Fruit fly (Drosophila melanogaster) whole organism, embryonic: ENCODE results near the gene Irk1.
A peak's percentile ranks its signal among the peaks of the same experiment; 100 is the strongest.

Source experiments
- CG11456 ChIP-seq: fragments of 200-800 bp; sonication (Bioruptor generic); IDR thresholded peaks from 3 replicates; pipeline ENCODE4 v1.3.6; 2022; ENCODE audit warnings: missing biosample characterization, missing genetic modification characterization
- CG11504 ChIP-seq: fragments of 200-800 bp; sonication (Bioruptor generic); optimal IDR thresholded peaks from 3 replicates; lab custom pipeline; 2019; ENCODE audit warnings: missing biosample characterization, mild to moderate bottlenecking, missing genetic modification characterization, moderate library complexity
- CG12659 ChIP-seq: fragments of 200-800 bp; sonication (Bioruptor generic); optimal IDR thresholded peaks from 3 replicates; lab custom pipeline; 2017; ENCODE audit warnings: mild to moderate bottlenecking, missing biosample characterization, missing genetic modification reagents, missing genetic modification characterization
- CG12769 ChIP-seq: fragments of 200-800 bp; sonication (Bioruptor generic); optimal IDR thresholded peaks from 2 replicates; lab custom pipeline; 2019; ENCODE audit warnings: missing biosample characterization, mild to moderate bottlenecking, missing genetic modification characterization, moderate library complexity
- CG13287 ChIP-seq: fragments of 200-800 bp; sonication (Bioruptor generic); IDR thresholded peaks from 2 replicates; pipeline ENCODE4 v1.3.6; 2022; ENCODE audit warnings: missing biosample characterization, missing genetic modification characterization; ENCODE audit not compliant: partially characterized antibody
- CG15073 ChIP-seq: fragments of 200-800 bp; sonication (Bioruptor generic); optimal IDR thresholded peaks from 2 replicates; lab custom pipeline; 2016; ENCODE audit warnings: missing biosample characterization, missing genetic modification characterization
- CG1603 ChIP-seq: fragments of 200-800 bp; sonication (Bioruptor generic); optimal IDR thresholded peaks from 2 replicates; lab custom pipeline; 2019; ENCODE audit warnings: missing biosample characterization, mild to moderate bottlenecking, missing genetic modification characterization, moderate library complexity
- CG18011 ChIP-seq: fragments of 200-800 bp; sonication (Bioruptor generic); optimal IDR thresholded peaks from 2 replicates; lab custom pipeline; 2017; ENCODE audit warnings: missing biosample characterization, missing genetic modification characterization, mild to moderate bottlenecking, moderate library complexity, missing genotype
- CG34376 ChIP-seq: fragments of 200-800 bp; sonication (Bioruptor generic); optimal IDR thresholded peaks from 2 replicates; lab custom pipeline; 2018; ENCODE audit warnings: missing biosample characterization, mild to moderate bottlenecking, missing genetic modification characterization
- CG3838 ChIP-seq: fragments of 200-800 bp; sonication (Bioruptor generic); optimal IDR thresholded peaks from 3 replicates; lab custom pipeline; 2016; ENCODE audit warnings: missing biosample characterization, missing genetic modification characterization
- CG5180 ChIP-seq: fragments of 200-800 bp; sonication (Bioruptor generic); optimal IDR thresholded peaks from 3 replicates; lab custom pipeline; 2017; ENCODE audit warnings: missing biosample characterization, missing genetic modification characterization, mild to moderate bottlenecking, moderate library complexity, missing genetic modification reagents
- CG6272 ChIP-seq: fragments of 200-800 bp; sonication (Bioruptor generic); IDR thresholded peaks from 2 replicates; pipeline ENCODE4 v1.3.6; 2022; ENCODE audit warnings: missing biosample characterization, missing genetic modification characterization
- CG9817 ChIP-seq: fragments of 200-800 bp; sonication (Bioruptor generic); optimal IDR thresholded peaks from 2 replicates; lab custom pipeline; 2018; ENCODE audit warnings: missing biosample characterization, mild to moderate bottlenecking, missing genetic modification characterization, moderate library complexity
- CTCF ChIP-seq: fragments of 200-800 bp; sonication (Bioruptor generic); optimal IDR thresholded peaks from 2 replicates; lab custom pipeline; 2017; ENCODE audit warnings: missing biosample characterization, mild to moderate bottlenecking, missing genetic modification characterization, moderate library complexity
- Chrac-16 ChIP-seq: fragments of 200-800 bp; sonication (Bioruptor generic); optimal IDR thresholded peaks from 3 replicates; lab custom pipeline; 2016; ENCODE audit warnings: missing biosample characterization, missing genetic modification characterization
- Hey ChIP-seq: fragments of 200-800 bp; sonication (Bioruptor generic); optimal IDR thresholded peaks from 3 replicates; lab custom pipeline; 2018; ENCODE audit warnings: missing biosample characterization, mild to moderate bottlenecking, missing genetic modification characterization
- MESR4 ChIP-seq: fragments of 200-800 bp; sonication (Bioruptor generic); optimal IDR thresholded peaks from 2 replicates; lab custom pipeline; 2018; ENCODE audit warnings: missing biosample characterization, mild to moderate bottlenecking, missing genetic modification characterization, moderate library complexity
- NC2β ChIP-seq: fragments of 200-800 bp; sonication (Bioruptor generic); optimal IDR thresholded peaks from 2 replicates; lab custom pipeline; 2016; ENCODE audit warnings: missing biosample characterization, missing genetic modification characterization
- Oaz ChIP-seq: fragments of 200-800 bp; sonication (Bioruptor generic); IDR thresholded peaks from 2 replicates; pipeline ENCODE4 v1.3.6; 2022; ENCODE audit warnings: missing biosample characterization, missing genetic modification characterization
- Sry-δ ChIP-seq: fragments of 200-800 bp; sonication (Bioruptor generic); optimal IDR thresholded peaks from 2 replicates; lab custom pipeline; 2016; ENCODE audit warnings: missing biosample characterization, missing genetic modification characterization
- Stat92E ChIP-seq, 3 experiments: fragments of >200 bp in 2 of 3; fragments of 200-800 bp in 1 of 3; sonication (Bioruptor generic) in 1 of 3; optimal IDR thresholded peaks; 2 replicates each; lab custom pipeline; 2017 to 2019; ENCODE audit warnings: missing biosample characterization in 3 of 3, missing genetic modification characterization in 3 of 3, mild to moderate bottlenecking in 1 of 3, moderate library complexity in 1 of 3
- Xbp1 ChIP-seq: fragments of 200-800 bp; sonication (Bioruptor generic); optimal IDR thresholded peaks from 3 replicates; lab custom pipeline; 2016; ENCODE audit warnings: missing biosample characterization, mild to moderate bottlenecking, missing genetic modification characterization
- al ChIP-seq: fragments of 200-800 bp; sonication (Bioruptor generic); IDR thresholded peaks from 2 replicates; pipeline ENCODE4 v1.3.6; 2022; ENCODE audit warnings: missing biosample characterization, missing genetic modification characterization
- bbx ChIP-seq: fragments of 200-800 bp; sonication (Bioruptor generic); IDR thresholded peaks from 2 replicates; pipeline ENCODE4 v1.3.6; 2022; ENCODE audit warnings: missing biosample characterization, missing genetic modification characterization; ENCODE audit not compliant: partially characterized antibody
- chm ChIP-seq: fragments of 200-800 bp; sonication (Bioruptor generic); IDR thresholded peaks from 2 replicates; pipeline ENCODE4 v1.3.6; 2022; ENCODE audit warnings: missing biosample characterization, missing genetic modification characterization
- cwo ChIP-seq: fragments of 200-800 bp; sonication (Bioruptor generic); optimal IDR thresholded peaks from 3 replicates; lab custom pipeline; 2017; ENCODE audit warnings: missing biosample characterization, missing genetic modification characterization, mild to moderate bottlenecking, moderate library complexity, missing genetic modification reagents
- dan ChIP-seq: fragments of 200-800 bp; sonication (Bioruptor generic); IDR thresholded peaks from 2 replicates; pipeline ENCODE4 v1.3.6; 2022; ENCODE audit warnings: missing biosample characterization, missing genetic modification characterization
- ems ChIP-seq: fragments of 200-800 bp; sonication (Bioruptor generic); optimal IDR thresholded peaks from 3 replicates; lab custom pipeline; 2016; ENCODE audit warnings: missing biosample characterization, missing genetic modification characterization
- en ChIP-seq: fragments of 200-800 bp; sonication (Bioruptor generic); optimal IDR thresholded peaks from 2 replicates; lab custom pipeline; 2016; ENCODE audit warnings: missing biosample characterization, missing genetic modification characterization
- exex ChIP-seq: fragments of 200-800 bp; sonication (Bioruptor generic); optimal IDR thresholded peaks from 4 replicates; lab custom pipeline; 2018; ENCODE audit warnings: missing biosample characterization, mild to moderate bottlenecking, missing genetic modification characterization, moderate library complexity
- ftz-f1 ChIP-seq: fragments of 200-800 bp; sonication (Bioruptor generic); optimal IDR thresholded peaks from 2 replicates; lab custom pipeline; 2016; ENCODE audit warnings: missing biosample characterization, missing genetic modification characterization
- gfzf ChIP-seq: fragments of 200-800 bp; sonication (Bioruptor generic); optimal IDR thresholded peaks from 2 replicates; lab custom pipeline; 2016; ENCODE audit warnings: missing biosample characterization, mild to moderate bottlenecking, missing genetic modification characterization, moderate library complexity
- grn ChIP-seq: fragments of 200-800 bp; sonication (Bioruptor generic); optimal IDR thresholded peaks from 3 replicates; lab custom pipeline; 2017; ENCODE audit warnings: missing biosample characterization, missing genetic modification characterization
- lab ChIP-seq: fragments of 200-800 bp; sonication (Bioruptor generic); optimal IDR thresholded peaks from 3 replicates; lab custom pipeline; 2017; ENCODE audit warnings: missing biosample characterization, missing genetic modification characterization, mild to moderate bottlenecking, moderate library complexity, missing genetic modification reagents
- lbe ChIP-seq: fragments of 200-800 bp; sonication (Bioruptor generic); optimal IDR thresholded peaks from 2 replicates; lab custom pipeline; 2016; ENCODE audit warnings: missing biosample characterization, mild to moderate bottlenecking, missing genetic modification characterization
- mirr ChIP-seq: fragments of 200-800 bp; sonication (Bioruptor generic); optimal IDR thresholded peaks from 3 replicates; lab custom pipeline; 2018; ENCODE audit warnings: missing biosample characterization, mild to moderate bottlenecking, missing genetic modification characterization
- mld ChIP-seq: fragments of 200-800 bp; sonication (Bioruptor generic); IDR thresholded peaks from 3 replicates; pipeline ENCODE4 v1.3.6; 2022; ENCODE audit warnings: missing biosample characterization, missing genetic modification characterization; ENCODE audit not compliant: partially characterized antibody
- nmo ChIP-seq: fragments of 200-800 bp; sonication (Bioruptor generic); optimal IDR thresholded peaks from 2 replicates; lab custom pipeline; 2018; ENCODE audit warnings: missing biosample characterization, mild to moderate bottlenecking, missing genetic modification characterization, moderate library complexity
- pan ChIP-seq, 4 experiments: fragments of >200 bp in 3 of 4; fragments of 200-800 bp in 1 of 4; sonication (Bioruptor generic) in 1 of 4; optimal IDR thresholded peaks in 3 of 4; IDR thresholded peaks in 1 of 4; 2 replicates each; pipeline versions ENCODE4 v1.3.6 to Lab custom; 2017 to 2022; ENCODE audit warnings: missing biosample characterization in 2 of 4, missing genetic modification characterization in 2 of 4, mixed read lengths in 1 of 4
- pzg ChIP-seq: fragments of 200-800 bp; sonication (Bioruptor generic); optimal IDR thresholded peaks from 3 replicates; lab custom pipeline; 2018; ENCODE audit warnings: missing biosample characterization, mild to moderate bottlenecking, missing genetic modification characterization, moderate library complexity
- row ChIP-seq: fragments of 200-800 bp; sonication (Bioruptor generic); IDR thresholded peaks from 3 replicates; pipeline ENCODE4 v1.3.6; 2022; ENCODE audit warnings: missing biosample characterization, missing genetic modification characterization
- sd ChIP-seq: fragments of 200-800 bp; sonication (Bioruptor generic); optimal IDR thresholded peaks from 3 replicates; lab custom pipeline; 2018; ENCODE audit warnings: missing biosample characterization, mild to moderate bottlenecking, missing genetic modification characterization, moderate library complexity
- sens ChIP-seq: fragments of 200-800 bp; sonication (Bioruptor generic); peaks from one replicate; lab custom pipeline; 2016; ENCODE audit warnings: missing biosample characterization, missing genetic modification characterization
- sens-2 ChIP-seq: fragments of 200-800 bp; sonication (Bioruptor generic); IDR thresholded peaks from 2 replicates; pipeline ENCODE4 v1.3.6; 2022; ENCODE audit warnings: missing biosample characterization, missing genetic modification characterization
- sna ChIP-seq: fragments of 200-800 bp; sonication (Bioruptor generic); IDR thresholded peaks from 2 replicates; pipeline ENCODE4 v1.3.6; 2022; ENCODE audit warnings: missing biosample characterization, missing genetic modification characterization; ENCODE audit not compliant: partially characterized antibody
- sug ChIP-seq: fragments of 200-800 bp; optimal IDR thresholded peaks from 2 replicates; lab custom pipeline; 2019; ENCODE audit warnings: missing biosample characterization, mild to moderate bottlenecking, missing genetic modification characterization, moderate library complexity

The Irk1 gene

dm6 chr3R:23212764-23213163 lies 44.6 kb downstream of the Irk1 start:
- TF ChIP-seq CG34376 (peak; percentile 60), sens (GFP tag; lab: Kevin White, UChicago) (peak; percentile 34), ftz-f1 (peak; percentile 24), lab (GFP tag; lab: Kevin White, UChicago) (peak; percentile 24), Xbp1 (GFP tag; lab: Kevin White, UChicago) (no peak), CG15073 (GFP tag; lab: Kevin White, UChicago) (no peak), CG3838 (no peak), sug (tag; lab: Kevin White, UChicago) (peak; percentile 86), exex (peak; percentile 68), pan (optimal IDR thresholded peaks at IDR 0.05; lab: Kevin White, UChicago) (no peak), pan (GFP tag; optimal IDR thresholded peaks at IDR 0.05 in 1 of 2, IDR thresholded peaks at IDR 0.05 in 1 of 2) (peak in 1 of 2 experiments; percentile 11), Hey (tag; lab: Kevin White, UChicago) (peak; percentile 99), cwo (GFP tag; lab: Kevin White, UChicago) (peak; percentile 84), CG9817 (peak; percentile 12), mirr (GFP tag; lab: Kevin White, UChicago) (peak; percentile 28), CG5180 (GFP tag; lab: Kevin White, UChicago) (peak; percentile 31), ems (GFP tag; lab: Kevin White, UChicago) (no peak), sd (peak; percentile 37)

- TF ChIP-seq sens-2 (GFP tag; lab: Robert Waterston, UW) (no peak), chm (GFP tag; lab: Robert Waterston, UW) (no peak; the same call in 1 of the 2 replicates), al (GFP tag; lab: Robert Waterston, UW) (no peak), CG12769 (tag; lab: Kevin White, UChicago) (peak; percentile 23), dan (GFP tag; lab: Robert Waterston, UW) (no peak), nmo (GFP tag; lab: Kevin White, UChicago) (peak; percentile 9), Chrac-16 (GFP tag; lab: Kevin White, UChicago) (no peak), sd (peak; percentile 81), sna (GFP tag; lab: Robert Waterston, UW) (peak; percentile 35; the same call in 1 of the 2 replicates), CG6272 (GFP tag; lab: Robert Waterston, UW) (no peak), CG5180 (GFP tag; lab: Kevin White, UChicago) (peak; percentile 51), mld (GFP tag; lab: Robert Waterston, UW) (no peak), MESR4 (GFP tag; lab: Kevin White, UChicago) (no peak), en (no peak), CG11456 (GFP tag; lab: Robert Waterston, UW) (no peak), Sry-δ (GFP tag; lab: Kevin White, UChicago) (peak; percentile 68), grn (peak; percentile 94), Oaz (no peak), CG13287 (GFP tag; lab: Robert Waterston, UW) (peak; percentile 57), row (GFP tag; lab: Robert Waterston, UW) (peak; percentile 9; the same call in 1 of the 3 replicates), CTCF (peak; percentile 72), sug (tag; lab: Kevin White, UChicago) (peak; percentile 94), CG12659 (GFP tag; lab: Kevin White, UChicago) (peak; percentile 8), NC2β (GFP tag; lab: Kevin White, UChicago) (no peak), CG11504 (tag; lab: Kevin White, UChicago) (peak; percentile 14), gfzf (GFP tag; lab: Kevin White, UChicago) (peak; percentile 61), CG1603 (peak; percentile 75), Stat92E (GFP tag; optimal IDR thresholded peaks at IDR 0.05; lab: Kevin White, UChicago) (peak in 1 of 3 experiments; percentile 39), bbx (GFP tag; lab: Robert Waterston, UW) (peak; percentile 48), pzg (GFP tag; lab: Kevin White, UChicago) (peak; percentile 89), lab (GFP tag; lab: Kevin White, UChicago) (peak; percentile 34), lbe (GFP tag; lab: Kevin White, UChicago) (peak; percentile 30), CG18011 (GFP tag; lab: Kevin White, UChicago) (peak; percentile 50)
Measured at dm6 chr3R:23214603-23215433, 46.7 kb downstream of the Irk1 start.
